Worm (Caenorhabditis elegans) whole organism, L1 larva: Measurements from ENCODE around the gene eral-1.

ENCODE experiments used
- C04F5.9 ChIP-seq: sonication (generic microtip); optimal IDR thresholded peaks from 2 replicates; lab custom pipeline; 2016; ENCODE audit warnings: missing genetic modification characterization, missing compliant biosample characterization
- C16A3.4 ChIP-seq: fragments of 150-350 bp; optimal IDR thresholded peaks from 2 replicates; lab custom pipeline; 2014; ENCODE audit warnings: missing biosample characterization, missing genetic modification characterization
- ama-1 ChIP-seq: fragments of 150-350 bp; optimal IDR thresholded peaks from 2 replicates; lab custom pipeline; 2014
- blmp-1 ChIP-seq: fragments of 150-350 bp; optimal IDR thresholded peaks from 2 replicates; lab custom pipeline; 2014; ENCODE audit warnings: missing biosample characterization, missing genetic modification characterization
- ceh-63 ChIP-seq: fragments of 200-800 bp; sonication (Bioruptor generic); optimal IDR thresholded peaks from 2 replicates; lab custom pipeline; 2018; ENCODE audit warnings: mild to moderate bottlenecking, missing genetic modification characterization, missing compliant biosample characterization
- ceh-90 ChIP-seq: sonication (generic microtip); optimal IDR thresholded peaks from 2 replicates; lab custom pipeline; 2016; ENCODE audit warnings: missing genetic modification characterization, missing compliant biosample characterization
- dpl-1 ChIP-seq, 3 experiments: fragments of 150-350 bp in 2 of 3; sonication (generic microtip) in 1 of 3; optimal IDR thresholded peaks; 2 replicates each; lab custom pipeline; 2014 to 2017; ENCODE audit warnings: missing biosample characterization in 3 of 3, missing genetic modification characterization in 3 of 3, missing genetic modification reagents in 3 of 3
- efl-1 ChIP-seq, 4 experiments: fragments of 150-350 bp; optimal IDR thresholded peaks in 3 of 4; peaks in 1 of 4; 1 replicate in 1 of 4; 2 replicates in 3 of 4; lab custom pipeline; 2014; ENCODE audit warnings: missing biosample characterization in 2 of 4, missing genetic modification characterization in 2 of 4, missing genetic modification reagents in 2 of 4
- elt-3 ChIP-seq, 6 experiments: fragments of 150-350 bp in 1 of 6; sonication (generic microtip); optimal IDR thresholded peaks; 2 replicates each; lab custom pipeline; 2017 to 2018; ENCODE audit warnings: missing biosample characterization in 6 of 6, missing genetic modification characterization in 6 of 6, inconsistent platforms in 1 of 6
- ets-5 ChIP-seq: fragments of 200-800 bp; sonication (Bioruptor generic); IDR thresholded peaks from 2 replicates; pipeline ENCODE4 v1.3.6; 2022; ENCODE audit warnings: missing genetic modification characterization, missing compliant biosample characterization
- fkh-4 ChIP-seq: sonication (generic microtip); optimal IDR thresholded peaks from 2 replicates; lab custom pipeline; 2016; ENCODE audit warnings: missing compliant biosample characterization, missing genetic modification characterization, borderline replicate concordance
- fkh-8 ChIP-seq: sonication (generic microtip); optimal IDR thresholded peaks from 2 replicates; lab custom pipeline; 2016; ENCODE audit warnings: mild to moderate bottlenecking, missing genetic modification characterization, missing compliant biosample characterization
- grh-1 ChIP-seq: fragments of 200-800 bp; sonication (Bioruptor generic); IDR thresholded peaks from 2 replicates; pipeline ENCODE4 v1.3.6; 2022; ENCODE audit warnings: missing genetic modification reagents, missing genetic modification characterization, missing compliant biosample characterization
- jun-1 ChIP-seq: fragments of 150-350 bp; optimal IDR thresholded peaks from 2 replicates; lab custom pipeline; 2014; ENCODE audit warnings: missing biosample characterization, missing genetic modification reagents, missing genetic modification characterization
- lin-13 ChIP-seq: fragments of 150-350 bp; optimal IDR thresholded peaks from 2 replicates; lab custom pipeline; 2014; ENCODE audit warnings: missing biosample characterization, missing genetic modification reagents, missing genetic modification characterization
- lin-14 ChIP-seq: fragments of 200-800 bp; sonication (Bioruptor generic); optimal IDR thresholded peaks from 2 replicates; lab custom pipeline; 2018; ENCODE audit warnings: mild to moderate bottlenecking, missing genetic modification characterization, moderate library complexity, missing compliant biosample characterization
- lin-35 ChIP-seq, 2 experiments: fragments of 150-350 bp; optimal IDR thresholded peaks; 2 replicates each; lab custom pipeline; 2014; ENCODE audit warnings: missing biosample characterization in 2 of 2, missing genetic modification characterization in 2 of 2, missing genetic modification reagents in 2 of 2
- lin-39 ChIP-seq: fragments of 150-350 bp; optimal IDR thresholded peaks from 2 replicates; lab custom pipeline; 2014; ENCODE audit warnings: missing biosample characterization, missing genetic modification reagents, missing genetic modification characterization
- lir-3 ChIP-seq: sonication (generic microtip); optimal IDR thresholded peaks from 2 replicates; lab custom pipeline; 2016; ENCODE audit warnings: mild to moderate bottlenecking, missing genetic modification characterization, moderate library complexity, missing compliant biosample characterization; ENCODE audit not compliant: poor library complexity
- lsy-2 ChIP-seq, 2 experiments: fragments of 150-350 bp; optimal IDR thresholded peaks; 2 replicates each; lab custom pipeline; 2014; ENCODE audit warnings: missing biosample characterization in 2 of 2, missing genetic modification characterization in 2 of 2
- mdl-1 ChIP-seq, 2 experiments: fragments of 150-350 bp; optimal IDR thresholded peaks; 2 replicates each; lab custom pipeline; 2014 to 2017; ENCODE audit warnings: missing biosample characterization in 2 of 2, missing genetic modification characterization in 2 of 2, inconsistent platforms in 1 of 2
- mep-1 ChIP-seq: fragments of 150-350 bp; optimal IDR thresholded peaks from 2 replicates; lab custom pipeline; 2014; ENCODE audit warnings: missing biosample characterization, missing genetic modification characterization
- nhr-11 ChIP-seq: fragments of 150-350 bp; optimal IDR thresholded peaks from 2 replicates; lab custom pipeline; 2014; ENCODE audit warnings: missing biosample characterization, missing genetic modification characterization
- nhr-19 ChIP-seq: fragments of 200-800 bp; sonication (Bioruptor generic); conservative IDR thresholded peaks from 2 replicates; pipeline ENCODE4 v1.3.6; 2022; ENCODE audit warnings: missing genetic modification characterization, missing compliant biosample characterization
- nhr-20 ChIP-seq: sonication (generic microtip); optimal IDR thresholded peaks from 2 replicates; lab custom pipeline; 2016; ENCODE audit warnings: mild to moderate bottlenecking, missing genetic modification characterization, missing compliant biosample characterization
- nhr-28 ChIP-seq: fragments of 150-350 bp; optimal IDR thresholded peaks from 2 replicates; lab custom pipeline; 2014; ENCODE audit warnings: missing biosample characterization, missing genetic modification characterization
- nhr-47 ChIP-seq: sonication (generic microtip); optimal IDR thresholded peaks from 2 replicates; lab custom pipeline; 2016; ENCODE audit warnings: mild to moderate bottlenecking, missing genetic modification characterization, moderate library complexity, missing compliant biosample characterization
- nhr-71 ChIP-seq: sonication (generic microtip); optimal IDR thresholded peaks from 2 replicates; lab custom pipeline; 2016; ENCODE audit warnings: mild to moderate bottlenecking, missing genetic modification characterization, moderate library complexity, missing compliant biosample characterization
- nhr-85 ChIP-seq: sonication (generic microtip); peaks from one replicate; lab custom pipeline; 2016; ENCODE audit warnings: missing genetic modification characterization, inconsistent platforms, missing compliant biosample characterization
- nhr-90 ChIP-seq: sonication (generic microtip); optimal IDR thresholded peaks from 2 replicates; lab custom pipeline; 2016; ENCODE audit warnings: mild to moderate bottlenecking, missing genetic modification characterization, missing compliant biosample characterization; ENCODE audit not compliant: poor library complexity
- pax-3 ChIP-seq: fragments of 200-800 bp; sonication (Bioruptor generic); optimal IDR thresholded peaks from 2 replicates; lab custom pipeline; 2018; ENCODE audit warnings: mild to moderate bottlenecking, missing genetic modification characterization, moderate library complexity, missing compliant biosample characterization
- pqm-1 ChIP-seq: sonication (generic microtip); optimal IDR thresholded peaks from 3 replicates; lab custom pipeline; 2017; ENCODE audit warnings: missing biosample characterization, missing genetic modification characterization
- rnt-1 ChIP-seq: sonication (generic microtip); optimal IDR thresholded peaks from 2 replicates; lab custom pipeline; 2016; ENCODE audit warnings: mild to moderate bottlenecking, missing genetic modification characterization, moderate library complexity, missing compliant biosample characterization
- skn-1 ChIP-seq: fragments of 150-350 bp; optimal IDR thresholded peaks from 2 replicates; lab custom pipeline; 2014; ENCODE audit warnings: missing biosample characterization, missing genetic modification characterization
- snu-23 ChIP-seq: sonication (generic microtip); optimal IDR thresholded peaks from 2 replicates; lab custom pipeline; 2016; ENCODE audit warnings: missing genetic modification characterization, missing compliant biosample characterization
- swsn-7 ChIP-seq: sonication (generic microtip); optimal IDR thresholded peaks from 2 replicates; lab custom pipeline; 2016; ENCODE audit warnings: missing genetic modification characterization, missing compliant biosample characterization
- tbx-2 ChIP-seq: sonication (generic microtip); optimal IDR thresholded peaks from 2 replicates; lab custom pipeline; 2016; ENCODE audit warnings: missing genetic modification characterization, missing compliant biosample characterization
- unc-130 ChIP-seq: fragments of 150-350 bp; optimal IDR thresholded peaks from 2 replicates; lab custom pipeline; 2017; ENCODE audit warnings: missing biosample characterization, missing genetic modification characterization, inconsistent platforms
- unc-30 ChIP-seq: sonication (generic microtip); optimal IDR thresholded peaks from 2 replicates; lab custom pipeline; 2017; ENCODE audit warnings: missing biosample characterization, missing genetic modification characterization
- unc-86 ChIP-seq: sonication (generic microtip); optimal IDR thresholded peaks from 2 replicates; lab custom pipeline; 2016; ENCODE audit warnings: missing genetic modification characterization, missing compliant biosample characterization
- vab-15 ChIP-seq: sonication (generic microtip); optimal IDR thresholded peaks from 2 replicates; lab custom pipeline; 2017; ENCODE audit warnings: missing genotype, mild to moderate bottlenecking, missing genetic modification characterization, missing compliant biosample characterization
- xbp-1 ChIP-seq: sonication (generic microtip); optimal IDR thresholded peaks from 2 replicates; lab custom pipeline; 2016; ENCODE audit warnings: missing genetic modification characterization, missing compliant biosample characterization
- ztf-11 ChIP-seq, 2 experiments: sonication (generic microtip); optimal IDR thresholded peaks; 2 replicates each; lab custom pipeline; 2016 to 2017; ENCODE audit warnings: missing genetic modification characterization in 2 of 2, missing biosample characterization in 1 of 2, missing compliant biosample characterization in 1 of 2
- ztf-4 ChIP-seq: fragments of 150-350 bp; optimal IDR thresholded peaks from 2 replicates; lab custom pipeline; 2014; ENCODE audit warnings: missing biosample characterization, missing genetic modification characterization

The eral-1 gene

ce11 chrII:9603419-9603818, 13.9 kb upstream of the eral-1 start (continued):
- peak; percentile 99 for TF ChIP-seq snu-23 (GFP tag; lab: Kevin White, UChicago)
- no peak for TF ChIP-seq ets-5 (GFP tag; lab: Robert Waterston, UW)
- no peak for TF ChIP-seq ceh-90 (tag; lab: Kevin White, UChicago)
- TF ChIP-seq tbx-2 (tag; lab: Kevin White, UChicago): peak; percentile 96
- no peak for TF ChIP-seq pqm-1

- TF ChIP-seq lin-14 (GFP tag; lab: Kevin White, UChicago) (peak; percentile 5), unc-30 (tag; lab: Kevin White, UChicago) (no peak), nhr-19 (peak; percentile 56), skn-1 (tag; lab: Kevin White, UChicago) (no peak), fkh-8 (tag; lab: Kevin White, UChicago) (no peak), blmp-1 (peak; percentile 76), grh-1 (GFP tag; lab: Robert Waterston, UW) (no peak), nhr-71 (tag; lab: Kevin White, UChicago) (peak; percentile 45), ztf-11 (tag; optimal IDR thresholded peaks at IDR 0.05; lab: Kevin White, UChicago) (no peak), nhr-85 (tag; lab: Kevin White, UChicago) (peak; percentile 70), nhr-11 (tag; lab: Kevin White, UChicago) (no peak), efl-1 (optimal IDR thresholded peaks at IDR 0.05; lab: Kevin White, UChicago) (no peak), efl-1 (GFP tag; optimal IDR thresholded peaks at IDR 0.05 in 1 of 2; lab: Kevin White, UChicago) (peak in 1 of 2 experiments; percentile 50), nhr-20 (tag; lab: Kevin White, UChicago) (peak; percentile 55), snu-23 (GFP tag; lab: Kevin White, UChicago) (peak; percentile 25), pqm-1 (no peak), jun-1 (tag; lab: Kevin White, UChicago) (no peak)
These were observed 13.0 kb upstream of the eral-1 start for ce11 chrII:9602566-9602965.

ce11 chrII:9601679-9602078, 12.1 kb upstream of the eral-1 start:
- TF ChIP-seq ztf-4: peak; percentile 80
- peak; percentile 83 for TF ChIP-seq lin-14 (GFP tag; lab: Kevin White, UChicago)
- TF ChIP-seq nhr-47 (tag; lab: Kevin White, UChicago): peak; percentile 11
- TF ChIP-seq mdl-1 (tag; optimal IDR thresholded peaks at IDR 0.05; lab: Kevin White, UChicago): peak in 1 of 2 experiments; percentile 92
- peak; percentile 66 for TF ChIP-seq nhr-90 (tag; lab: Kevin White, UChicago)
- no peak for TF ChIP-seq nhr-28 (tag; lab: Kevin White, UChicago)
- TF ChIP-seq lin-13: peak; percentile 44
- peak; percentile 92 for TF ChIP-seq nhr-20 (tag; lab: Kevin White, UChicago)
- TF ChIP-seq tbx-2 (tag; lab: Kevin White, UChicago): peak; percentile 49
- peak; percentile 84 for TF ChIP-seq snu-23 (GFP tag; lab: Kevin White, UChicago)
- no peak for TF ChIP-seq ceh-63 (GFP tag; lab: Kevin White, UChicago)
- peak; percentile 34 to 65 for TF ChIP-seq lin-35 (GFP tag; optimal IDR thresholded peaks at IDR 0.05; lab: Kevin White, UChicago)
- peak in 2 of 6 experiments; percentile 33 to 78 for TF ChIP-seq elt-3 (tag; optimal IDR thresholded peaks at IDR 0.05; lab: Kevin White, UChicago)
- peak; percentile 6 for TF ChIP-seq swsn-7 (tag; lab: Kevin White, UChicago)
- TF ChIP-seq C16A3.4 (tag; lab: Kevin White, UChicago): peak; percentile 53
- TF ChIP-seq nhr-19: peak; percentile 90
- TF ChIP-seq dpl-1 (GFP tag; optimal IDR thresholded peaks at IDR 0.05; lab: Kevin White, UChicago): peak in 1 of 3 experiments; percentile 25
- TF ChIP-seq fkh-4 (tag; lab: Kevin White, UChicago): no peak
- no peak for TF ChIP-seq unc-30 (tag; lab: Kevin White, UChicago)
- TF ChIP-seq ama-1 (lab: Kevin White, UChicago): peak; percentile 68
- TF ChIP-seq grh-1 (GFP tag; lab: Robert Waterston, UW): no peak
- TF ChIP-seq unc-86 (tag; lab: Kevin White, UChicago): no peak
- TF ChIP-seq lin-39 (tag; lab: Kevin White, UChicago): peak; percentile 12
- TF ChIP-seq nhr-85 (tag; lab: Kevin White, UChicago): peak; percentile 91
- peak; percentile 88 for TF ChIP-seq nhr-71 (tag; lab: Kevin White, UChicago)
- TF ChIP-seq xbp-1 (tag; lab: Kevin White, UChicago): peak; percentile 21
- peak; percentile 53 to 64 for TF ChIP-seq lsy-2 (tag; optimal IDR thresholded peaks at IDR 0.05; lab: Kevin White, UChicago)
- no peak for TF ChIP-seq C04F5.9 (tag; lab: Kevin White, UChicago)
- TF ChIP-seq lir-3: peak; percentile 57
- peak; percentile 86 for TF ChIP-seq blmp-1
- peak; percentile 24 for TF ChIP-seq pax-3
- TF ChIP-seq rnt-1 (tag; lab: Kevin White, UChicago): peak; percentile 77
- TF ChIP-seq vab-15: peak; percentile 72
- no peak for TF ChIP-seq ets-5 (GFP tag; lab: Robert Waterston, UW)
- TF ChIP-seq unc-130: peak; percentile 81
- peak; percentile 24 for TF ChIP-seq mep-1 (tag; lab: Kevin White, UChicago)
- TF ChIP-seq efl-1 (optimal IDR thresholded peaks at IDR 0.05; lab: Kevin White, UChicago): no peak
- peak in 1 of 2 experiments; percentile 90 for TF ChIP-seq efl-1 (GFP tag; optimal IDR thresholded peaks at IDR 0.05 in 1 of 2; lab: Kevin White, UChicago)
